Worm (Caenorhabditis elegans) whole organism, L2 larva: Measurements from ENCODE around the gene C07G1.6.

ENCODE experiments used
- C34F6.9 ChIP-seq: fragments of 150-350 bp; optimal IDR thresholded peaks from 2 replicates; lab custom pipeline; 2014; ENCODE audit warnings: missing biosample characterization, missing genetic modification characterization
- F13H6.1 ChIP-seq: sonication (generic microtip); optimal IDR thresholded peaks from 2 replicates; lab custom pipeline; 2016; ENCODE audit warnings: missing genetic modification characterization, missing compliant biosample characterization
- R02D3.7 ChIP-seq: fragments of 150-350 bp; optimal IDR thresholded peaks from 2 replicates; lab custom pipeline; 2014; ENCODE audit warnings: missing biosample characterization, missing genetic modification characterization
- Y55F3AM.14 ChIP-seq: fragments of 200-800 bp; sonication (Bioruptor generic); optimal IDR thresholded peaks from 2 replicates; lab custom pipeline; 2018; ENCODE audit warnings: mild to moderate bottlenecking, missing genetic modification characterization, missing compliant biosample characterization
- ZK546.5 ChIP-seq: sonication (generic microtip); optimal IDR thresholded peaks from 2 replicates; lab custom pipeline; 2017; ENCODE audit warnings: missing biosample characterization, missing genetic modification characterization
- aly-2 ChIP-seq: fragments of 150-350 bp; optimal IDR thresholded peaks from 2 replicates; lab custom pipeline; 2014; ENCODE audit warnings: missing biosample characterization, missing genetic modification characterization
- ama-1 ChIP-seq: fragments of 150-350 bp; optimal IDR thresholded peaks from 2 replicates; lab custom pipeline; 2018; ENCODE audit warnings: inconsistent platforms
- blmp-1 ChIP-seq: sonication (generic microtip); optimal IDR thresholded peaks from 2 replicates; lab custom pipeline; 2017; ENCODE audit warnings: missing genetic modification characterization, mild to moderate bottlenecking, missing compliant biosample characterization, antibody characterized with exemption, moderate library complexity; ENCODE audit not compliant: insufficient read depth
- ceh-16 ChIP-seq: fragments of 150-350 bp; optimal IDR thresholded peaks from 2 replicates; lab custom pipeline; 2014; ENCODE audit warnings: missing biosample characterization, missing genetic modification characterization
- crh-2 ChIP-seq: sonication (generic microtip); optimal IDR thresholded peaks from 2 replicates; lab custom pipeline; 2017; ENCODE audit warnings: missing biosample characterization, missing genetic modification characterization
- egl-27 ChIP-seq: sonication (generic microtip); optimal IDR thresholded peaks from 3 replicates; lab custom pipeline; 2017; ENCODE audit warnings: missing biosample characterization, missing genetic modification reagents, missing genetic modification characterization
- elt-1 ChIP-seq: fragments of 150-350 bp; optimal IDR thresholded peaks from 2 replicates; lab custom pipeline; 2014; ENCODE audit warnings: missing biosample characterization, missing genetic modification characterization
- elt-3 ChIP-seq: sonication (generic microtip); optimal IDR thresholded peaks from 2 replicates; lab custom pipeline; 2017; ENCODE audit warnings: missing biosample characterization, missing genetic modification characterization
- fos-1 ChIP-seq: fragments of 150-350 bp; optimal IDR thresholded peaks from 2 replicates; lab custom pipeline; 2014; ENCODE audit warnings: missing biosample characterization, missing genetic modification characterization
- gmeb-1 ChIP-seq: fragments of 150-350 bp; optimal IDR thresholded peaks from 2 replicates; lab custom pipeline; 2014; ENCODE audit warnings: missing biosample characterization, missing genetic modification characterization
- lin-11 ChIP-seq: fragments of 150-350 bp; sonication (generic microtip); optimal IDR thresholded peaks from 2 replicates; lab custom pipeline; 2014; ENCODE audit warnings: missing biosample characterization, missing genetic modification characterization, inconsistent platforms, mixed read lengths
- lin-13 ChIP-seq: fragments of 150-350 bp; optimal IDR thresholded peaks from 2 replicates; lab custom pipeline; 2014; ENCODE audit warnings: missing biosample characterization, missing genetic modification reagents, missing genetic modification characterization
- lsy-2 ChIP-seq, 2 experiments: fragments of 150-350 bp in 1 of 2; sonication (generic microtip) in 1 of 2; optimal IDR thresholded peaks; 2 replicates each; lab custom pipeline; 2014 to 2017; ENCODE audit warnings: missing biosample characterization in 2 of 2, missing genetic modification characterization in 2 of 2
- mab-5 ChIP-seq: fragments of 150-350 bp; optimal IDR thresholded peaks from 2 replicates; lab custom pipeline; 2014; ENCODE audit warnings: missing biosample characterization, missing genetic modification characterization
- mbf-1 ChIP-seq: sonication (generic microtip); optimal IDR thresholded peaks from 2 replicates; lab custom pipeline; 2017; ENCODE audit warnings: missing biosample characterization, missing genetic modification characterization
- mdl-1 ChIP-seq, 2 experiments: fragments of 150-350 bp in 1 of 2; sonication (generic microtip) in 1 of 2; optimal IDR thresholded peaks; 2 replicates each; lab custom pipeline; 2017; ENCODE audit warnings: missing biosample characterization in 2 of 2, missing genetic modification characterization in 2 of 2
- nhr-12 ChIP-seq: fragments of 150-350 bp; optimal IDR thresholded peaks from 2 replicates; lab custom pipeline; 2014; ENCODE audit warnings: missing biosample characterization, missing genetic modification characterization
- nhr-129 ChIP-seq: fragments of 150-350 bp; optimal IDR thresholded peaks from 2 replicates; lab custom pipeline; 2014; ENCODE audit warnings: missing biosample characterization, missing genetic modification characterization
- nhr-21 ChIP-seq: fragments of 150-350 bp; optimal IDR thresholded peaks from 2 replicates; lab custom pipeline; 2014; ENCODE audit warnings: missing biosample characterization, missing genetic modification characterization
- nhr-237 ChIP-seq: fragments of 150-350 bp; optimal IDR thresholded peaks from 2 replicates; lab custom pipeline; 2014; ENCODE audit warnings: missing biosample characterization, missing genetic modification characterization
- nhr-25 ChIP-seq: fragments of 150-350 bp; sonication (generic microtip); optimal IDR thresholded peaks from 3 replicates; lab custom pipeline; 2014; ENCODE audit warnings: missing biosample characterization, missing genetic modification characterization
- nhr-6 ChIP-seq: fragments of 150-350 bp; optimal IDR thresholded peaks from 2 replicates; lab custom pipeline; 2014; ENCODE audit warnings: missing biosample characterization, missing genetic modification characterization
- sem-4 ChIP-seq: fragments of 150-350 bp; optimal IDR thresholded peaks from 2 replicates; lab custom pipeline; 2014; ENCODE audit warnings: missing biosample characterization, missing genetic modification reagents, missing genetic modification characterization
- skn-1 ChIP-seq: sonication (generic microtip); optimal IDR thresholded peaks from 2 replicates; lab custom pipeline; 2017; ENCODE audit warnings: missing biosample characterization, missing genetic modification characterization
- sma-3 ChIP-seq: sonication (generic microtip); optimal IDR thresholded peaks from 2 replicates; lab custom pipeline; 2016; ENCODE audit warnings: missing genetic modification reagents, missing genetic modification characterization, missing compliant biosample characterization
- sma-9 ChIP-seq, 2 experiments: fragments of 150-350 bp in 1 of 2; sonication (generic microtip) in 1 of 2; optimal IDR thresholded peaks; 2 replicates each; lab custom pipeline; 2014 to 2016; ENCODE audit warnings: missing genetic modification characterization in 2 of 2, mild to moderate bottlenecking in 1 of 2, missing biosample characterization in 1 of 2, missing compliant biosample characterization in 1 of 2, missing genetic modification reagents in 1 of 2, moderate library complexity in 1 of 2
- snpc-4 ChIP-seq: fragments of 150-350 bp; optimal IDR thresholded peaks from 2 replicates; lab custom pipeline; 2014; ENCODE audit warnings: missing biosample characterization, missing genetic modification characterization
- unc-39 ChIP-seq: fragments of 150-350 bp; optimal IDR thresholded peaks from 2 replicates; lab custom pipeline; 2014; ENCODE audit warnings: missing biosample characterization, missing genetic modification characterization
- unc-55 ChIP-seq: fragments of 150-350 bp; sonication (generic microtip); optimal IDR thresholded peaks from 3 replicates; lab custom pipeline; 2014; ENCODE audit warnings: missing biosample characterization, missing genetic modification reagents, missing genetic modification characterization
- unc-62 ChIP-seq: fragments of 150-350 bp; optimal IDR thresholded peaks from 2 replicates; lab custom pipeline; 2014; ENCODE audit warnings: missing biosample characterization, missing genetic modification reagents, missing genetic modification characterization
- ztf-4 ChIP-seq: fragments of 150-350 bp; optimal IDR thresholded peaks from 2 replicates; lab custom pipeline; 2014; ENCODE audit warnings: missing biosample characterization, missing genetic modification characterization

C07G1.6 gene

ce11 chrIV:8210300-8210699, at the start of gene C07G1.6:
Gene C07G1.6 (minus strand): TSS chrIV:8210400.
- TF ChIP-seq lin-13 (no peak), nhr-129 (tag; lab: Kevin White, UChicago) (no peak), nhr-21 (tag; lab: Kevin White, UChicago) (no peak), gmeb-1 (tag; lab: Kevin White, UChicago) (no peak), sem-4 (no peak), nhr-6 (no peak), ztf-4 (tag; lab: Kevin White, UChicago) (no peak), R02D3.7 (tag; lab: Kevin White, UChicago) (no peak), sma-9 (GFP tag; optimal IDR thresholded peaks at IDR 0.05; lab: Kevin White, UChicago) (no peak), sma-9 (tag; optimal IDR thresholded peaks at IDR 0.05; lab: Kevin White, UChicago) (no peak), snpc-4 (tag; lab: Kevin White, UChicago) (no peak), blmp-1 (no peak), unc-55 (GFP tag; lab: Kevin White, UChicago) (no peak), C34F6.9 (no peak)

DNA sequence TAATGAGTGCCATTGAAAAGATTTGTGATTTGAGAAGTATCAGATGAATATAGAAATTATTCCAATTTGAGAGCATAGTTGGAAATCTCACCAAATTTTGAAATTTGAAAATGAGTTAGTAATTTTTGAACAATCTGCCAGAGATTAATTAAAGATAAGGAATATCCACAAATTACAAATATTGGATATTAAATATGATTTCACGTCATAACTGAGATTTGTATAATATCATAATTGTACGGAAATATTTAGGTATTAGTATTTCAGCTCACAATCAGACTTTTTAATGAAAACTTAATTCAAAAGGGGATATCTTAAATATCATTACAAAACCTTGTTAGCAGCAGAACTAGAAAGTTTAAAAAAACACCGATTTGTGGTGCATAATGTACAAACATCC, 49.7 kb upstream of the C07G1.6 start, which contains the start of gene K07H8.7:
Gene K07H8.7, minus strand, starts transcription at position 101 of the 400 bp plus-strand sequence.
- TF ChIP-seq ama-1 (lab: Kevin White, UChicago) (no peak), elt-3 (tag; lab: Kevin White, UChicago) (no peak), unc-39 (tag; lab: Kevin White, UChicago) (no peak), ztf-4 (tag; lab: Kevin White, UChicago) (no peak), aly-2 (tag; lab: Kevin White, UChicago) (no peak), sma-9 (GFP tag; optimal IDR thresholded peaks at IDR 0.05; lab: Kevin White, UChicago) (no peak), sma-9 (tag; optimal IDR thresholded peaks at IDR 0.05; lab: Kevin White, UChicago) (no peak), sma-3 (GFP tag; lab: Kevin White, UChicago) (no peak), blmp-1 (no peak), ZK546.5 (tag; lab: Kevin White, UChicago) (no peak)

DNA sequence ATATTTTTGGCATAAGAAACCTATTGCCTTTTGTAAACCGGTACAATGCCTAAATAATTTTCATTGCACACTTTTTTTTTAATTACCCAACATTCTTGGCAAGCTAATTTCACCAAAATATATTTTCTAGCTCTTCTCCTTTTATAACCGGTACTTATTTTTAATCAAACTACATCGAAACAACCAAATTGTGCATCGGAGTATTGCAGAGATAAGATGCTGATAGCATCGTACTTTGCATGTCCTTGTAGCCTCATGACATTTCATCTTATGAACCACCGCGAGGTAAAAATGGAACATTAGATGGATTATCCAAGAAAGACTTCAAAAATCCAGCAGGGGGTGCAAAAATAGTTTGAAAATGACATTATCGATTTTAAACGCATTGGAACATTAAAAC, 45.0 kb upstream of the C07G1.6 start:
- TF ChIP-seq fos-1 (tag; lab: Kevin White, UChicago) (peak; percentile 37), ceh-16 (tag; lab: Kevin White, UChicago) (no peak), sma-9 (GFP tag; optimal IDR thresholded peaks at IDR 0.05; lab: Kevin White, UChicago) (peak; percentile 54), sma-9 (tag; optimal IDR thresholded peaks at IDR 0.05; lab: Kevin White, UChicago) (no peak), elt-1 (peak; percentile 89)

DNA sequence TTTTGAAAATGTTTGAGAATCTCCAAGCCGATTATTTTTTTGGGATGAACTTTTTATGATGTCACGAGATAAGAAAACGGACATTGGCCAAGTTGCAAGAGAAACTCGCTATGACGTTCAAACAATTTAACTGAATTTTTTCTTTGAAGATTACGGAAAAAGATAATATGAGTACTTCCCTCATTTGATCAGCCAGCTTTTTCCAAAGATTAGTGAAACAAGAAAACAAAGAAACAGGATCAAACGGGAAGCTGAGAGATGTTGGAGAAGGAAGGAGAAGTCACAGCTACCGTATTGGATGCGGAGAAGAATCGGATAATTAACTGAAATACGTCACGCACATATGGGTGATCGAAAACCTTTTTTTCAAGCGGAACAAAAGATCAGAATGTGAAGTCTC, 44.0 kb upstream of the C07G1.6 start:
- TF ChIP-seq nhr-21 (tag; lab: Kevin White, UChicago) (peak; percentile 51), aly-2 (tag; lab: Kevin White, UChicago) (no peak), mab-5 (tag; lab: Kevin White, UChicago) (no peak), unc-39 (tag; lab: Kevin White, UChicago) (no peak), lsy-2 (tag; optimal IDR thresholded peaks at IDR 0.05; lab: Kevin White, UChicago) (peak in 1 of 2 experiments; percentile 0), ztf-4 (tag; lab: Kevin White, UChicago) (no peak)

ce11 chrIV:8252856-8253255, 42.7 kb upstream of the C07G1.6 start:
- TF ChIP-seq elt-3 (tag; lab: Kevin White, UChicago) (no peak), nhr-21 (tag; lab: Kevin White, UChicago) (peak; percentile 77), mab-5 (tag; lab: Kevin White, UChicago) (peak; percentile 25), C34F6.9 (peak; percentile 62), sem-4 (peak; percentile 35), gmeb-1 (tag; lab: Kevin White, UChicago) (peak; percentile 53), Y55F3AM.14 (GFP tag; lab: Kevin White, UChicago) (peak; percentile 47), nhr-237 (tag; lab: Kevin White, UChicago) (no peak), lin-11 (peak; percentile 66), unc-55 (GFP tag; lab: Kevin White, UChicago) (peak; percentile 90), sma-3 (GFP tag; lab: Kevin White, UChicago) (peak; percentile 56), crh-2 (tag; lab: Kevin White, UChicago) (peak; percentile 58), unc-62 (GFP tag; lab: Kevin White, UChicago) (no peak), F13H6.1 (tag; lab: Kevin White, UChicago) (peak; percentile 63), unc-39 (tag; lab: Kevin White, UChicago) (no peak), egl-27 (tag; lab: Kevin White, UChicago) (no peak), sma-9 (GFP tag; optimal IDR thresholded peaks at IDR 0.05; lab: Kevin White, UChicago) (peak; percentile 75), sma-9 (tag; optimal IDR thresholded peaks at IDR 0.05; lab: Kevin White, UChicago) (no peak), mdl-1 (tag; optimal IDR thresholded peaks at IDR 0.05; lab: Kevin White, UChicago) (peak; percentile 52 to 66), fos-1 (tag; lab: Kevin White, UChicago) (peak; percentile 66), mbf-1 (tag; lab: Kevin White, UChicago) (no peak), nhr-25 (tag; lab: Kevin White, UChicago) (peak; percentile 26), nhr-12 (tag; lab: Kevin White, UChicago) (no peak), snpc-4 (tag; lab: Kevin White, UChicago) (no peak), lin-13 (peak; percentile 46), nhr-129 (tag; lab: Kevin White, UChicago) (peak; percentile 81), ceh-16 (tag; lab: Kevin White, UChicago) (peak; percentile 15), lsy-2 (tag; optimal IDR thresholded peaks at IDR 0.05; lab: Kevin White, UChicago) (peak; percentile 45 to 65), skn-1 (peak; percentile 18), R02D3.7 (tag; lab: Kevin White, UChicago) (no peak)
